Fruit fly (Drosophila melanogaster): ENCODE results near the gene t-Grip91.

The t-Grip91 gene

DNA sequence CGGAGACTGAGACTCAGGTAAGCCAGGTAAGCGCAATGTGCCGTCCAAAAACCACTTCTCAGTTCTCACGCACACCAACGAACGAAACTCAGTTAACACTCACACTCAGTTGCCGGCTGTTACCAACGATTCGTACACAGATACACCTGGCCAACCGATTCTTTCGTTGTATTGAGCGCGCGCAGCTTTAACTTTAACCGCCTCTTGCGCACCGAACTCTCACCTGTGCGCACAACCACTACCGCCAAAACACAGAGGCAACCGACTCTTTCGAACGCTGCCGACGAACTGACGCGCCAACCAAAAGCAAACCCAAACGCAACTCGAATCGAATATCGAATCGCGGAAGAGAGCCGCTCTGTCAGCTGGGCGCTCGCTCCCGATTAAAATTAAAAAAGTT, 21.4 kb upstream of the t-Grip91 start, which contains the start of gene Gli:
TSS of gene Gli (minus strand) at position 293 of the 400 bp plus-strand sequence.
- TF ChIP-seq psq (GFP tag; optimal IDR thresholded peaks at IDR 0.05) (no peak), ey (GFP tag; optimal IDR thresholded peaks at IDR 0.05) (no peak), OdsH (GFP tag; optimal IDR thresholded peaks at IDR 0.05) (no peak), CrebA (GFP tag; optimal IDR thresholded peaks at IDR 0.05; ENCODE audit: borderline replicate concordance) (no peak), jim (GFP tag; optimal IDR thresholded peaks at IDR 0.05) (peak; percentile 52), Dif (GFP tag; optimal IDR thresholded peaks at IDR 0.05; ENCODE audit: partially characterized antibody) (peak; percentile 76), Vsx2 (GFP tag; optimal IDR thresholded peaks at IDR 0.05; ENCODE audit: partially characterized antibody) (peak; percentile 89), Rel (GFP tag; optimal IDR thresholded peaks at IDR 0.05) (no peak), Rel (tag; optimal IDR thresholded peaks at IDR 0.05) (peak; percentile 63), N (GFP tag; optimal IDR thresholded peaks at IDR 0.05) (peak; percentile 65), Hr78 (GFP tag; optimal IDR thresholded peaks at IDR 0.05) (no peak), dl (GFP tag; optimal IDR thresholded peaks at IDR 0.05; ENCODE audit: insufficient read depth in 1 of 2, partially characterized antibody in 2 of 2) (peak in 1 of 2 experiments; percentile 78), dsf (GFP tag; optimal IDR thresholded peaks at IDR 0.05; ENCODE audit: borderline replicate concordance) (no peak), foxo (GFP tag; optimal IDR thresholded peaks at IDR 0.05) (peak in 1 of 2 experiments; percentile 55), Hr83 (GFP tag; optimal IDR thresholded peaks at IDR 0.05; ENCODE audit: poor library complexity, severe bottlenecking) (peak; percentile 49), dmrt93B (GFP tag; optimal IDR thresholded peaks at IDR 0.05) (no peak), Jra (GFP tag; optimal IDR thresholded peaks at IDR 0.05) (peak; percentile 52), tai (GFP tag; optimal IDR thresholded peaks at IDR 0.05) (no peak), pan (optimal IDR thresholded peaks at IDR 0.05) (no peak)

DNA sequence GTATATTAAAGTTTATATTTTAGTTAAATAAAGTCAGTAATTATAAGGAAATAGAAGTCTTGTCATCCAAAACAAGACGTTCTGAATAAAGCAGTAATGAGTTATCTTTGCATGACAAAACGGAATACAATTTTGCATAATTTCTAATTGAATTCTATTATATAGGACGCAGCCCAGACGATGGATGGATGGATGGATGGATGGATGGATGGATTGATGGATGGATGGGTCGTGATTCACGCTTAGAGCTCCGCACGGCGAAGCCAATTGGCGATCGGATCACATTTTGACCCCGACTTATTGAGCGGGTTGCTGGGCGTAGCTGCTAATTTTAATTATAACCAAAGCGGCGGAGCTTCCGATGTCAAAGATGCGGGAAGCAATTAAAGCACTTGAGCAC, 20.5 kb upstream of the t-Grip91 start:
- no peak for TF ChIP-seq usp (GFP tag; optimal IDR thresholded peaks at IDR 0.05)
- no peak for TF ChIP-seq ey (GFP tag; optimal IDR thresholded peaks at IDR 0.05)
- no peak for TF ChIP-seq Sp1 (GFP tag; optimal IDR thresholded peaks at IDR 0.05)
- TF ChIP-seq Rel (GFP tag; optimal IDR thresholded peaks at IDR 0.05) = no peak
- no peak for TF ChIP-seq Rel (tag; optimal IDR thresholded peaks at IDR 0.05)
- no peak for TF ChIP-seq Abd-B (GFP tag; optimal IDR thresholded peaks at IDR 0.05)
- no peak for TF ChIP-seq Mio (GFP tag; optimal IDR thresholded peaks at IDR 0.05)
- no peak for TF ChIP-seq rgr (GFP tag; optimal IDR thresholded peaks at IDR 0.05)
- no peak for TF ChIP-seq Dfd (GFP tag; optimal IDR thresholded peaks at IDR 0.05)
- TF ChIP-seq Dif (GFP tag; optimal IDR thresholded peaks at IDR 0.05; ENCODE audit: partially characterized antibody) = no peak
- TF ChIP-seq h (GFP tag; optimal IDR thresholded peaks at IDR 0.05) = no peak

DNA sequence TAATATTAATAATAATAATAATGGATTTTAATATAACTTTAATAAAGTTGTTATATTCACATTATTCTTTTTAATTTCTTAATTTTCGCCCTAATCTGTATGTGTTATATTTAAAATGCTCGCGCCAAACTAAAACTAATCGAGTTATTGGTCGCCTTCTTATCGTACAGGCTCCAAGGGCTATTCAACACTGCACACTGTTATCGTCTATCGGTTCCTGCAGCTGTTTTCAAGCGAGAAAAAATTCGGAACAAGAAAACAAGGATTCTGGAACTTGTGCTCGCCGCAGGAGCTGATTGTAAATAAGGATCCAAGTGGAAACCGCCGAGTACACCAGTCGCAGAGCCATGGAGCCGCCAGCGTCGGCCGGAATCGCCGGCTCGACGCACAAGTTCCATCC, 19.9 kb upstream of the t-Grip91 start, which contains the start of gene CG3793:
TSS of gene CG3793 (plus strand) at position 192 of the 400 bp plus-strand sequence.
- TF ChIP-seq HLH106 (tag; optimal IDR thresholded peaks at IDR 0.05) (no peak), h (GFP tag; optimal IDR thresholded peaks at IDR 0.05) (no peak), dsf (GFP tag; optimal IDR thresholded peaks at IDR 0.05; ENCODE audit: borderline replicate concordance) (no peak), sage (GFP tag; optimal IDR thresholded peaks at IDR 0.05) (no peak), psq (GFP tag; optimal IDR thresholded peaks at IDR 0.05) (no peak), Rel (GFP tag; optimal IDR thresholded peaks at IDR 0.05) (no peak), Rel (tag; optimal IDR thresholded peaks at IDR 0.05) (no peak), Vsx2 (GFP tag; optimal IDR thresholded peaks at IDR 0.05; ENCODE audit: partially characterized antibody) (no peak), Hr78 (GFP tag; optimal IDR thresholded peaks at IDR 0.05) (no peak)

DNA sequence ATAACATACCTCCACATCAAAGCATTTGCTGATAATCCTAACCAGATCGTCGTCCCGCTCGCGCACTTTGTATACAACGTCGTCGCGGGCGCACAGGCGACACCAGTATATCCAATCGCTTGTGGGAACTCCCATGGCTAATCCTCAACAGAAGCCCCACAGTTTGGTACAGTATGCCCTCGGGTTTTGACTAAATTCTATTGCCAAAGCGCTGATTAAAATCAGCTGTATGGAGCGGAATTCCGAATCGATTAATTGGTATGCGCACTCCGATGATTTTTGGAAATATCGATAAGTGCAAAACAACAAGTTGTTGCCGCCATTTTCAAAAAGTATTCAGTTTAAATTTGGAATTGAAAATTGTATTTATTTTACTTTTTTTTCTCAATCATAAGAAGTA, 15.8 kb upstream of the t-Grip91 start, which contains the start of gene wek:
TSS of gene wek (minus strand) at position 253 of the 400 bp plus-strand sequence.
- TF ChIP-seq fru (GFP tag; optimal IDR thresholded peaks at IDR 0.05) (no peak), sage (GFP tag; optimal IDR thresholded peaks at IDR 0.05) (no peak), tai (GFP tag; optimal IDR thresholded peaks at IDR 0.05) (no peak), dmrt93B (GFP tag; optimal IDR thresholded peaks at IDR 0.05) (no peak), Hr83 (GFP tag; optimal IDR thresholded peaks at IDR 0.05; ENCODE audit: poor library complexity, severe bottlenecking) (no peak), Dfd (GFP tag; optimal IDR thresholded peaks at IDR 0.05) (no peak), lola (GFP tag; optimal IDR thresholded peaks at IDR 0.05) (no peak), OdsH (GFP tag; optimal IDR thresholded peaks at IDR 0.05) (no peak), Myc (optimal IDR thresholded peaks at IDR 0.05) (no peak), CrebA (GFP tag; optimal IDR thresholded peaks at IDR 0.05; ENCODE audit: borderline replicate concordance) (no peak), jim (GFP tag; optimal IDR thresholded peaks at IDR 0.05) (no peak), Sp1 (GFP tag; optimal IDR thresholded peaks at IDR 0.05) (no peak), N (GFP tag; optimal IDR thresholded peaks at IDR 0.05) (no peak), usp (GFP tag; optimal IDR thresholded peaks at IDR 0.05) (no peak), CG9705 (GFP tag; optimal IDR thresholded peaks at IDR 0.05) (no peak), Jra (GFP tag; optimal IDR thresholded peaks at IDR 0.05) (no peak)

Measured in whole organism, wandering third instar larva.